Worm (Caenorhabditis elegans): ENCODE measurements around the gene mtm-9.

The mtm-9 gene

DNA sequence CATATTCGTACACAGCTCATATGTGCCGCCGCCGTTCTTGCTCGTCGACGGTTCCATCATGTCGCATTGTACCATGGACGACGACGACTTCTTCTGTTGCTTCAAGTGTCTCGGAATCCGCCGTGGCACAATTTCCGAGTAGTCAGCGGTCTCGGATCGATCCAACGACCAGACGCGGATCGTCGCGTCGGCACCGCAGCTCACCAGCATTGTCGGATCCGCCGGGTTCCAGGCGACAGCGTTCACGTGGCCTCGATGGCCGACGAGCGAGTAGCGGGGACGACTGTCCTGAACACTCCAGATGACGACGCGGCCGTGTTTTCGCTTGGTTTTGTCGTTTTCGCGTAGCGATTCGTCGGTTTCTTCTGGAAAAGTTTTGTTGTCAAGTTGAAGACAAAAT lies 7.0 kb downstream of the mtm-9 start:
- no peak for TF ChIP-seq ama-1 (optimal IDR thresholded peaks at IDR 0.05)
- TF ChIP-seq syd-9 (tag; optimal IDR thresholded peaks at IDR 0.05) = no peak
- TF ChIP-seq sox-4 (tag; optimal IDR thresholded peaks at IDR 0.05) = no peak
- no peak for TF ChIP-seq sox-2 (GFP tag; IDR thresholded peaks at IDR 0.05)
- no peak for TF ChIP-seq ceh-19 (GFP tag; optimal IDR thresholded peaks at IDR 0.05)
- TF ChIP-seq pqm-1 (tag; optimal IDR thresholded peaks at IDR 0.05) = no peak
- no peak for TF ChIP-seq K02D7.2 (tag; optimal IDR thresholded peaks at IDR 0.05)
- TF ChIP-seq lin-11 (tag; optimal IDR thresholded peaks at IDR 0.05) = no peak
- TF ChIP-seq odd-2 (tag; optimal IDR thresholded peaks at IDR 0.05) = no peak
- no peak for TF ChIP-seq dve-1 (tag; optimal IDR thresholded peaks at IDR 0.05)
- no peak for TF ChIP-seq ceh-34 (tag; optimal IDR thresholded peaks at IDR 0.05)

DNA sequence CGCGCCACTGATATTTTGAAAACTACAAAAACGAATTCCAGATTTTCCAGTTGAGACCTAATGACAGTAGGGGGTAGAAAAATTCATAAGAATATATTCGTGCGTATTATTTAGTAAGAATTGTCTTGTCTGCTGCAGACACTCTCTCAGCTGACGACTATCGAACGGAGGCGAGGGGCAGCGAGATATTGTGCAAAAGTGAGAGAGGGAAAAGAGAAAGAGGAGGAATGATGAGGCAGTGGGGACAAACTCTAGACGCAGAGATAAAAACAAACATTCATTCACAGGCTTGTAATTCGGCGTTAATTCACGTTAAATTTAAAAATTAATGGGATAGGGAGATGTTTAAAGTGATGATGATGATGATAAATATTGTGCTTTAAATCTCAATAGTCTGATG lies 13.5 kb downstream of the mtm-9 start, which contains the start of gene gid-7:
TSS of gene gid-7 (minus strand) at position 188 of the 400 bp plus-strand sequence.
- TF ChIP-seq dmd-4 (tag; optimal IDR thresholded peaks at IDR 0.05; ENCODE audit: borderline replicate concordance) = no peak
- no peak for TF ChIP-seq ceh-45 (GFP tag; IDR thresholded peaks at IDR 0.05)
- no peak for TF ChIP-seq pax-1 (tag; optimal IDR thresholded peaks at IDR 0.05)
- no peak for TF ChIP-seq ceh-48 (tag; optimal IDR thresholded peaks at IDR 0.05)
- no peak for TF ChIP-seq pag-3 (tag; optimal IDR thresholded peaks at IDR 0.05; ENCODE audit: borderline replicate concordance)
- TF ChIP-seq tbx-7 (tag; optimal IDR thresholded peaks at IDR 0.05) = no peak
- TF ChIP-seq tbx-2 (tag; optimal IDR thresholded peaks at IDR 0.05) = no peak
- TF ChIP-seq nfya-1 (tag; optimal IDR thresholded peaks at IDR 0.05) = peak; percentile 47
- TF ChIP-seq unc-55 (GFP tag; optimal IDR thresholded peaks at IDR 0.05) = peak; percentile 34
- TF ChIP-seq ref-2 (tag; optimal IDR thresholded peaks at IDR 0.05) = no peak
- no peak for TF ChIP-seq fkh-6 (tag; optimal IDR thresholded peaks at IDR 0.05)
- TF ChIP-seq dve-1 (tag; optimal IDR thresholded peaks at IDR 0.05) = peak; percentile 5
- TF ChIP-seq ztf-16 (tag; optimal IDR thresholded peaks at IDR 0.05) = no peak
- no peak for TF ChIP-seq ceh-22 (tag; optimal IDR thresholded peaks at IDR 0.05)
- no peak for TF ChIP-seq hlh-6 (tag; optimal IDR thresholded peaks at IDR 0.05)
- TF ChIP-seq hlh-30 (tag; optimal IDR thresholded peaks at IDR 0.05; ENCODE audit: insufficient read depth) = peak; percentile 12
- TF ChIP-seq K02D7.2 (tag; optimal IDR thresholded peaks at IDR 0.05) = no peak

DNA sequence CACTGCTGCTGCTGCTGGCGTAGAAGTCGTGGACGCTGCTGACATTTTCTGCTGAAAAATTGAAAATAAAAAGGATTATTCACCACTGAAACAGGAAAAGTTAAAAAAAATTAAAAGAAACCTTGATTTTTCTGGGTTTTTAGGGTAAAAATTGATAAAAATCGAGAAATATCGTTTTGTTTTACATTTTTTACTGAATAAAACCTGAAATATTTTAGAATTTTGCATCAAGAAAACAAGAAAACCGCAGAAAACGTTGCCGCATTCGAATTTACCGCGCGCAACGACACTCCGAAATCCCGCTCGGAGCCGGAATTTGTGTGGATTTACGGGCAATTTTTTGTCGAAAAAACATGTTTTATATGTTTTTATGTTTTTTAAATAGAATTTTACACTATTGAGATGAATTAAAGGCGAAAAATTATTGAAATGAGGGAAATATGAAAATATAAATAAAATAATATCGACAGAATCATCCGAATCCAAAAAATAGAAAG lies 16.1 kb downstream of the mtm-9 start, which contains the start of gene chk-1:
TSS of gene chk-1 (minus strand) at position 51 of the 497 bp plus-strand sequence.
- TF ChIP-seq ceh-19 (GFP tag; optimal IDR thresholded peaks at IDR 0.05) (no peak), nfya-1 (tag; optimal IDR thresholded peaks at IDR 0.05) (peak; percentile 34), dve-1 (tag; optimal IDR thresholded peaks at IDR 0.05) (no peak)

DNA sequence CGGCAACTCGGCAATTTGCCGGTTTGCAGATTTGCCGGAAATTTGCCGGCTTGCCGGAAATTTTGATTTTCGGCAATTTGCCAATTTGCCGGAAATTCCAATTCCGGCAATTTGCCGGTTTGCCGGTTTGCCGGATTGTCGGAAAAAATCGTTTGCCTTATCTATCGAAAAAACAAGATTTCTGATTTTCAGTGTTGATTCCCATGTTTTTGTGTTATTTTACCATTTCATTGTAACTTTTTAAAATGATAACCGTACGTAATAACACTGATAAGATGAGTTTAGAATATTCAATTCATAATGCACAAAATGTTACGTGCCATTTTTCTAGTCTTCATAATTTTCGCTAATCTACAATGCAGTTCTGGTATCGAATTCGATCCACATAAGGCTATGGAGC lies 17.5 kb downstream of the mtm-9 start, which contains the start of gene oac-55:
TSS of gene oac-55 (plus strand) at position 301 of the 400 bp plus-strand sequence.
- TF ChIP-seq T23F11.4 (GFP tag; optimal IDR thresholded peaks at IDR 0.05) (no peak), eyg-1 (tag; optimal IDR thresholded peaks at IDR 0.05) (no peak), madf-2 (tag; optimal IDR thresholded peaks at IDR 0.05) (no peak), pha-2 (tag; optimal IDR thresholded peaks at IDR 0.05) (no peak), hlh-8 (tag; optimal IDR thresholded peaks at IDR 0.05) (no peak)

DNA sequence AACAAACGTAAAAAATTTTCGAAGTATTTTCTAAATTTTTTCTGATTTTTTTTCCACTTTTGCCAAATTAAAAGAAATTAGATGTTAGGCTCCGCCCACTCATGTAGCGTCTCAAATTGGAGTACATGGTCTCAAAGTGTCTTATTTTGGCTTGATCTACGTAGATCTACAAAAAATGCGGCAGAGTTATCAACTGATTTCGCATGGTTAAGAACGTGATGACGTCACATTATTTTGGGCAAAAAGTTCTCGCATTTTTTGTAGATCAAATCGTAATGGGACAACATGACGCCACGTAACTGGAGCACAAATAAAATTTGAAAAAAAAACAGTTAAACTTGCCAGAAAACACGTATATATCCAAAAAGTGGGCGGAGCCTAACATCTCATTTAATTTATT lies 18.5 kb downstream of the mtm-9 start:
- TF ChIP-seq rnt-1 (tag; optimal IDR thresholded peaks at IDR 0.05) (no peak), nhr-232 (tag; optimal IDR thresholded peaks at IDR 0.05) (no peak), hlh-30 (tag; optimal IDR thresholded peaks at IDR 0.05; ENCODE audit: insufficient read depth) (no peak), pha-4 (tag; optimal IDR thresholded peaks at IDR 0.05) (no peak), ztf-16 (tag; optimal IDR thresholded peaks at IDR 0.05) (no peak), ceh-9 (tag; optimal IDR thresholded peaks at IDR 0.05) (no peak), sdc-2 (tag; optimal IDR thresholded peaks at IDR 0.05) (no peak), hlh-8 (tag; optimal IDR thresholded peaks at IDR 0.05) (no peak), ceh-48 (tag; optimal IDR thresholded peaks at IDR 0.05) (no peak), syd-9 (tag; optimal IDR thresholded peaks at IDR 0.05) (no peak), ceh-30 (tag; optimal IDR thresholded peaks at IDR 0.05) (no peak), unc-55 (GFP tag; optimal IDR thresholded peaks at IDR 0.05) (no peak), ceh-19 (GFP tag; optimal IDR thresholded peaks at IDR 0.05) (no peak), pax-1 (tag; optimal IDR thresholded peaks at IDR 0.05) (no peak), fkh-6 (tag; optimal IDR thresholded peaks at IDR 0.05) (no peak), gmeb-2 (tag; optimal IDR thresholded peaks at IDR 0.05) (no peak), ceh-22 (tag; optimal IDR thresholded peaks at IDR 0.05) (no peak), ceh-14 (tag; optimal IDR thresholded peaks at IDR 0.05) (no peak)

Data from whole organism, late embryonic.